Fruit fly (Drosophila melanogaster): ENCODE measurements around the gene CG13023.

The CG13023 gene

dm6 chr3L:16876785-16877468, 50.3 kb downstream of the CG13023 start, which contains the start of gene CG32170 (continued):
- TF ChIP-seq ATbp (GFP tag; optimal IDR thresholded peaks at IDR 0.05) = no peak
- no peak for TF ChIP-seq jing (GFP tag; optimal IDR thresholded peaks at IDR 0.05)
- TF ChIP-seq gsb (GFP tag; IDR thresholded peaks at IDR 0.05) = no peak
- peak in 1 of 2 experiments; percentile 11 for TF ChIP-seq Trl (optimal IDR thresholded peaks at IDR 0.05)
- TF ChIP-seq Trl (GFP tag; optimal IDR thresholded peaks at IDR 0.05) = no peak
- TF ChIP-seq CG12299 (tag; optimal IDR thresholded peaks at IDR 0.05) = no peak
- no peak for TF ChIP-seq dm (GFP tag; optimal IDR thresholded peaks at IDR 0.05)
- TF ChIP-seq CG14050 (GFP tag; IDR thresholded peaks at IDR 0.05) = no peak
- no peak for TF ChIP-seq CrebB (tag; optimal IDR thresholded peaks at IDR 0.05)
- TF ChIP-seq pan (optimal IDR thresholded peaks at IDR 0.05) = no peak
- TF ChIP-seq pan (GFP tag; optimal IDR thresholded peaks at IDR 0.05 in 1 of 2, IDR thresholded peaks at IDR 0.05 in 1 of 2) = peak in 1 of 2 experiments; percentile 38
- no peak for TF ChIP-seq CG32767 (GFP tag; IDR thresholded peaks at IDR 0.05)
- no peak for TF ChIP-seq jigr1 (GFP tag; IDR thresholded peaks at IDR 0.05)
- TF ChIP-seq CG4730 (GFP tag; IDR thresholded peaks at IDR 0.05) = no peak
- no peak for TF ChIP-seq CG2712 (tag; optimal IDR thresholded peaks at IDR 0.05)
- no peak for TF ChIP-seq Xrp1 (GFP tag; IDR thresholded peaks at IDR 0.05)
- TF ChIP-seq GATAe (GFP tag; conservative IDR thresholded peaks at IDR 0.05) = no peak
- no peak for TF ChIP-seq chif (GFP tag; optimal IDR thresholded peaks at IDR 0.05)
- TF ChIP-seq CG13287 (GFP tag; IDR thresholded peaks at IDR 0.05; ENCODE audit: partially characterized antibody) = peak; percentile 27; the same call in 1 of the 2 replicates
- TF ChIP-seq pros (GFP tag; optimal IDR thresholded peaks at IDR 0.05) = no peak
- no peak for TF ChIP-seq CG11560 (tag; IDR thresholded peaks at IDR 0.05)
- no peak for TF ChIP-seq Gug (GFP tag; IDR thresholded peaks at IDR 0.05)
- TF ChIP-seq Adf1 (GFP tag; IDR thresholded peaks at IDR 0.05) = peak; percentile 45; the same call in 1 of the 2 replicates
- no peak for TF ChIP-seq CG12236 (GFP tag; optimal IDR thresholded peaks at IDR 0.05)
- TF ChIP-seq tin (GFP tag; optimal IDR thresholded peaks at IDR 0.05) = no peak
- TF ChIP-seq CG34224 (GFP tag; IDR thresholded peaks at IDR 0.05; ENCODE audit: partially characterized antibody) = no peak
- TF ChIP-seq oc (tag; optimal IDR thresholded peaks at IDR 0.05) = peak; percentile 18
- no peak for TF ChIP-seq odd (GFP tag; optimal IDR thresholded peaks at IDR 0.05)
- no peak for TF ChIP-seq CG14965 (GFP tag; optimal IDR thresholded peaks at IDR 0.05; ENCODE audit: borderline replicate concordance)
- 0 out of 3 replicates have a peak, but pooled peaks have one; percentile 27 for TF ChIP-seq sr (GFP tag; IDR thresholded peaks at IDR 0.05)
- TF ChIP-seq Ets65A (GFP tag) = no peak
- TF ChIP-seq mirr (GFP tag; optimal IDR thresholded peaks at IDR 0.05) = no peak
- no peak for TF ChIP-seq CG8281 (tag; optimal IDR thresholded peaks at IDR 0.05)
- no peak for TF ChIP-seq sima (GFP tag; optimal IDR thresholded peaks at IDR 0.05)
- TF ChIP-seq lbe (GFP tag; optimal IDR thresholded peaks at IDR 0.05) = no peak
- TF ChIP-seq CG10267 (tag; optimal IDR thresholded peaks at IDR 0.05) = no peak
- no peak for TF ChIP-seq CG9215 (GFP tag; IDR thresholded peaks at IDR 0.05)
- no peak for TF ChIP-seq nerfin-2 (GFP tag; IDR thresholded peaks at IDR 0.05; ENCODE audit: partially characterized antibody)
- no peak for TF ChIP-seq B-H1 (GFP tag; IDR thresholded peaks at IDR 0.05)
- no peak for TF ChIP-seq tap (tag; optimal IDR thresholded peaks at IDR 0.05)
- TF ChIP-seq sim (GFP tag; IDR thresholded peaks at IDR 0.05) = no peak
- TF ChIP-seq CG8290 (GFP tag; optimal IDR thresholded peaks at IDR 0.05) = no peak
- TF ChIP-seq CG8290 (tag; optimal IDR thresholded peaks at IDR 0.05) = peak in 1 of 2 experiments; percentile 19
- no peak for TF ChIP-seq maf-S (GFP tag; optimal IDR thresholded peaks at IDR 0.05)
- no peak for TF ChIP-seq CG8388 (GFP tag; optimal IDR thresholded peaks at IDR 0.05)
- TF ChIP-seq NFAT (GFP tag; IDR thresholded peaks at IDR 0.05) = no peak
- no peak for TF ChIP-seq nerfin-1 (tag; optimal IDR thresholded peaks at IDR 0.05)
- peak; percentile 78 for TF ChIP-seq Awh (GFP tag; IDR thresholded peaks at IDR 0.05)
- no peak for TF ChIP-seq CG8478 (optimal IDR thresholded peaks at IDR 0.05)
- TF ChIP-seq CG31224 (GFP tag; IDR thresholded peaks at IDR 0.05) = peak; percentile 78
- TF ChIP-seq Ravus (GFP tag; IDR thresholded peaks at IDR 0.05) = no peak
- no peak for TF ChIP-seq Mad (GFP tag; optimal IDR thresholded peaks at IDR 0.05)
